Fruit fly (Drosophila melanogaster) whole organism, pupa: ENCODE data around the gene ppk10.

ENCODE experiments used
- CG10348 ChIP-seq: fragments of 200-800 bp; sonication (Bioruptor generic); IDR thresholded peaks from 2 replicates; pipeline ENCODE4 v1.3.6; 2022; ENCODE audit warnings: missing biosample characterization, missing genetic modification characterization
- CG12605 ChIP-seq: fragments of 200-800 bp; sonication (Bioruptor generic); IDR thresholded peaks from 2 replicates; pipeline ENCODE4 v1.3.6; 2022; ENCODE audit warnings: missing biosample characterization, missing genetic modification characterization
- CG13204 ChIP-seq: fragments of 200-800 bp; sonication (Bioruptor generic); optimal IDR thresholded peaks from 2 replicates; lab custom pipeline; 2018; ENCODE audit warnings: missing biosample characterization, mild to moderate bottlenecking, missing genetic modification characterization, moderate library complexity
- CG14655 ChIP-seq: fragments of 200-800 bp; sonication (Bioruptor generic); optimal IDR thresholded peaks from 3 replicates; lab custom pipeline; 2017; ENCODE audit warnings: mild to moderate bottlenecking, missing biosample characterization, missing genetic modification reagents, missing genetic modification characterization
- CG32121 ChIP-seq: fragments of 200-800 bp; sonication (Bioruptor generic); IDR thresholded peaks from 2 replicates; pipeline ENCODE4 v1.3.6; 2022; ENCODE audit warnings: missing biosample characterization, missing genetic modification characterization
- Pif1A ChIP-seq: fragments of 200-800 bp; sonication (Bioruptor generic); optimal IDR thresholded peaks from 3 replicates; lab custom pipeline; 2016; ENCODE audit warnings: missing biosample characterization, missing genetic modification characterization

DNA sequence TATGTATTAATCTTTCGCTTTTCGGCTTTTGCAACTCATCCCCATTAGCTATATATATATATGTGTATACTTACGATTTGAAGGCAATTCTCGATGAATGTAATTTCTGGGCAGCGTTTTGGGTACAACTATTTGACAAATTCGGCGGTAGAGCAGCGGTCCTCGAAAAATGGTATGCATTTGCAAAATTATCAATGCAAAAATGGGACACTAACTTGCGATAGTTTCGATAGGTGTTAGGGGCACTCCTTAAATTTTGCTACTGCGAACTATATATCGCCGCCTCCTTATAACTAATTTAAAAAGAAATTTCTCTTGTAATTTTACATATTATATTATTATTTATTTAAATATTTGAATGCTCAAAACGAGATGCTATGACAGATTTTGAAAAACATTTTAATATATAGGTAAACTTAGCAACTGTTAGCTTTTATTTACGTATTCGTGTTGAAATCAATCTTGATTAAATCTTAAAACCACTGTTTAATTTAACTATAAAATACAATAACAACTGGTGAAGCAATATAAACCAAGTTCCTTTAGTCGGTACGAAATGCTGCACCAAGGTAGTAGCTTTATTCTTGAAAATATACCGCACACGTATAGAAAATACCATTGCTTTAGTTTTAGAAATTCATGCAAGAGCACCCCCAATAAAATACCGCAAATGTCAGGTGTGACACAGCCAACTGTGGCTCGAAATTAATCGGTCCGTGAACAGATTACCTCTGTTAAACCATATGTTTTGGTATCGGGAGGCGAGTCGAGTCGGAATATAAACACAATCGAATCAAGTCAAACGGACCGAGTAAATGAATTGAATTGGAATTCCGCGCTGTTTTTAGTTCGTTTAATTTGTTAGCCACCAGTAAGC lies 38.7 kb downstream of the ppk10 start, which contains the start of the genes CG5355 and Klp31E:
- TF ChIP-seq CG14655 (GFP tag; lab: Kevin White, UChicago) = no peak
- TF ChIP-seq CG12605 (GFP tag; lab: Robert Waterston, UW) = no peak
- TF ChIP-seq CG10348 (GFP tag; lab: Robert Waterston, UW) = no peak
- TF ChIP-seq Pif1A (GFP tag; lab: Kevin White, UChicago) = no peak
- TF ChIP-seq CG13204 (GFP tag; lab: Kevin White, UChicago) = no peak
- no peak for TF ChIP-seq CG32121 (GFP tag; lab: Robert Waterston, UW)
